Comparison of ENCODE assay signal across 1 fruit fly cellular context in genomic region chr3L:3178530-3179096, dm6.
TF ChIP-seq lines count a peak whose summit lies in the region.

Gene MnM (minus strand): TSS chr3L:3178580.
Gene Girdin (plus strand): TSS chr3L:3178930.

TF ChIP-seq in whole organism, embryonic, 481 proteins besides CTCF, POLR2A, EP300 and RAD21 (continued from another document and continues in another):
- TF ChIP-seq HLH3B (GFP tag; IDR thresholded peaks at IDR 0.05; lab: Robert Waterston, UW) (no peak; the same call in 1 of the 2 replicates), Hr51 (GFP tag; optimal IDR thresholded peaks at IDR 0.05; lab: Kevin White, UChicago) (peak in 1 of 2 experiments; percentile 74), gsb-n (tag; optimal IDR thresholded peaks at IDR 0.05; lab: Kevin White, UChicago) (peak; percentile 78), H15 (GFP tag; IDR thresholded peaks at IDR 0.05; lab: Robert Waterston, UW) (no peak), aop (GFP tag; IDR thresholded peaks at IDR 0.05; lab: Robert Waterston, UW) (no peak), cato (GFP tag; optimal IDR thresholded peaks at IDR 0.05; lab: Kevin White, UChicago; ENCODE audit: borderline replicate concordance) (no peak), CG32772 (GFP tag; IDR thresholded peaks at IDR 0.05; lab: Robert Waterston, UW) (peak; percentile 44; the same call in 1 of the 2 replicates), Lhr (GFP tag; optimal IDR thresholded peaks at IDR 0.05; lab: Kevin White, UChicago) (peak; percentile 72), Opbp (GFP tag; IDR thresholded peaks at IDR 0.05; lab: Robert Waterston, UW; ENCODE audit: partially characterized antibody) (peak; percentile 71), sug (tag; optimal IDR thresholded peaks at IDR 0.05; lab: Kevin White, UChicago) (no peak), Asciz (GFP tag; optimal IDR thresholded peaks at IDR 0.05; lab: Kevin White, UChicago) (no peak), CG3163 (GFP tag; optimal IDR thresholded peaks at IDR 0.05; lab: Kevin White, UChicago) (peak; percentile 77), ab (GFP tag; optimal IDR thresholded peaks at IDR 0.05; lab: Kevin White, UChicago) (peak; percentile 45), CG1832 (GFP tag; optimal IDR thresholded peaks at IDR 0.05; lab: Kevin White, UChicago) (no peak), CG15601 (tag; optimal IDR thresholded peaks at IDR 0.05; lab: Kevin White, UChicago) (no peak), CG1024 (GFP tag; IDR thresholded peaks at IDR 0.05; lab: Robert Waterston, UW) (no peak), Oli (tag; optimal IDR thresholded peaks at IDR 0.05; lab: Kevin White, UChicago) (peak; percentile 27), corto (GFP tag; optimal IDR thresholded peaks at IDR 0.05; lab: Kevin White, UChicago) (no peak), nom (GFP tag; optimal IDR thresholded peaks at IDR 0.05; lab: Kevin White, UChicago) (no peak), CG15269 (tag; optimal IDR thresholded peaks at IDR 0.05; lab: Kevin White, UChicago) (no peak), pum (GFP tag; optimal IDR thresholded peaks at IDR 0.05; lab: Kevin White, UChicago) (peak; percentile 79), Atf3 (GFP tag; optimal IDR thresholded peaks at IDR 0.05; lab: Kevin White, UChicago) (peak; percentile 54), Blimp-1 (GFP tag; optimal IDR thresholded peaks at IDR 0.05; lab: Kevin White, UChicago) (no peak), Vsx1 (GFP tag; optimal IDR thresholded peaks at IDR 0.05; lab: Kevin White, UChicago) (no peak), Xrp1 (GFP tag; IDR thresholded peaks at IDR 0.05; lab: Robert Waterston, UW) (peak; percentile 41; the same call in 1 of the 2 replicates), TFAM (GFP tag; optimal IDR thresholded peaks at IDR 0.05; lab: Kevin White, UChicago) (no peak), CG1233 (GFP tag; optimal IDR thresholded peaks at IDR 0.05; lab: Kevin White, UChicago) (no peak), CG12071 (GFP tag; optimal IDR thresholded peaks at IDR 0.05; lab: Kevin White, UChicago) (no peak), CG34224 (GFP tag; IDR thresholded peaks at IDR 0.05; lab: Robert Waterston, UW; ENCODE audit: partially characterized antibody) (peak; percentile 74; the same call in 2 of the 3 replicates), fd64A (GFP tag; optimal IDR thresholded peaks at IDR 0.05; lab: Kevin White, UChicago) (no peak), Spps (tag; optimal IDR thresholded peaks at IDR 0.05; lab: Kevin White, UChicago) (no peak), Gug (GFP tag; IDR thresholded peaks at IDR 0.05; lab: Robert Waterston, UW) (peak; percentile 56; the same call in 2 of the 4 replicates), CG10366 (GFP tag; IDR thresholded peaks at IDR 0.05; lab: Robert Waterston, UW) (peak; percentile 55), E2f1 (GFP tag; IDR thresholded peaks at IDR 0.05; lab: Robert Waterston, UW) (peak; percentile 25; the same call in 1 of the 2 replicates), Antp (GFP tag; optimal IDR thresholded peaks at IDR 0.05; lab: Kevin White, UChicago) (peak; percentile 82), NC2β (GFP tag; optimal IDR thresholded peaks at IDR 0.05; lab: Kevin White, UChicago) (peak; percentile 51), ken (GFP tag; IDR thresholded peaks at IDR 0.05; lab: Robert Waterston, UW) (0 out of 3 replicates have a peak, but pooled peaks have one; percentile 31), CG10654 (GFP tag; optimal IDR thresholded peaks at IDR 0.05; lab: Kevin White, UChicago) (peak; percentile 43), CG16779 (GFP tag; IDR thresholded peaks at IDR 0.05; lab: Robert Waterston, UW) (no peak), CG13123 (GFP tag; optimal IDR thresholded peaks at IDR 0.05; lab: Kevin White, UChicago) (no peak), CG15696 (tag; optimal IDR thresholded peaks at IDR 0.05; lab: Kevin White, UChicago) (peak; percentile 41), CG13424 (tag; optimal IDR thresholded peaks at IDR 0.05; lab: Kevin White, UChicago) (peak; percentile 70), CG8359 (GFP tag; optimal IDR thresholded peaks at IDR 0.05; lab: Kevin White, UChicago; ENCODE audit: borderline replicate concordance) (no peak), kay (GFP tag; optimal IDR thresholded peaks at IDR 0.05; lab: Kevin White, UChicago) (peak; percentile 44), CG11723 (GFP tag; optimal IDR thresholded peaks at IDR 0.05; lab: Kevin White, UChicago) (no peak), sd (tag; optimal IDR thresholded peaks at IDR 0.05; lab: Kevin White, UChicago) (peak; percentile 91), da (GFP tag; optimal IDR thresholded peaks at IDR 0.05; lab: Kevin White, UChicago) (peak; percentile 28), CG12659 (GFP tag; optimal IDR thresholded peaks at IDR 0.05; lab: Kevin White, UChicago) (peak; percentile 82), sim (GFP tag; IDR thresholded peaks at IDR 0.05; lab: Robert Waterston, UW) (no peak), CG4617 (GFP tag; optimal IDR thresholded peaks at IDR 0.05; lab: Kevin White, UChicago; ENCODE audit: borderline replicate concordance) (peak; percentile 84), CG4854 (GFP tag; optimal IDR thresholded peaks at IDR 0.05; lab: Kevin White, UChicago) (no peak), Hmx (GFP tag; optimal IDR thresholded peaks at IDR 0.05; lab: Kevin White, UChicago) (no peak), Sry-β (GFP tag; optimal IDR thresholded peaks at IDR 0.05; lab: Kevin White, UChicago) (peak; percentile 92), jigr1 (GFP tag; IDR thresholded peaks at IDR 0.05; lab: Robert Waterston, UW) (no peak), Eip74EF (GFP tag; optimal IDR thresholded peaks at IDR 0.05; lab: Kevin White, UChicago) (no peak), gem (tag; optimal IDR thresholded peaks at IDR 0.05; lab: Kevin White, UChicago) (no peak), bsh (GFP tag; optimal IDR thresholded peaks at IDR 0.05; lab: Kevin White, UChicago) (peak in 1 of 2 experiments; percentile 41), CG2129 (GFP tag; IDR thresholded peaks at IDR 0.05; lab: Robert Waterston, UW; ENCODE audit: partially characterized antibody) (peak; percentile 41), ro (GFP tag; IDR thresholded peaks at IDR 0.05; lab: Robert Waterston, UW) (no peak), CG7556 (GFP tag; optimal IDR thresholded peaks at IDR 0.05; lab: Kevin White, UChicago) (no peak), oc (tag; optimal IDR thresholded peaks at IDR 0.05; lab: Kevin White, UChicago) (no peak), CG1529 (GFP tag; optimal IDR thresholded peaks at IDR 0.05; lab: Kevin White, UChicago) (no peak), hbn (GFP tag; IDR thresholded peaks at IDR 0.05; lab: Robert Waterston, UW; ENCODE audit: partially characterized antibody) (peak; percentile 75), org-1 (GFP tag; optimal IDR thresholded peaks at IDR 0.05; lab: Kevin White, UChicago) (peak; percentile 12), gro (GFP tag; optimal IDR thresholded peaks at IDR 0.05; lab: Kevin White, UChicago) (peak; percentile 63), CkIIα-i1 (GFP tag; IDR thresholded peaks at IDR 0.05; lab: Robert Waterston, UW) (no peak), insv (GFP tag; optimal IDR thresholded peaks at IDR 0.05; lab: Kevin White, UChicago) (no peak), ttk (GFP tag; IDR thresholded peaks at IDR 0.05; lab: Robert Waterston, UW) (no peak), pfk (GFP tag; optimal IDR thresholded peaks at IDR 0.05; lab: Kevin White, UChicago) (no peak), lbe (GFP tag; optimal IDR thresholded peaks at IDR 0.05; lab: Kevin White, UChicago) (no peak), zfh1 (GFP tag; IDR thresholded peaks at IDR 0.05; lab: Robert Waterston, UW) (peak; percentile 16; the same call in 1 of the 3 replicates), CG13894 (tag; optimal IDR thresholded peaks at IDR 0.05; lab: Kevin White, UChicago) (no peak), PHDP (tag; optimal IDR thresholded peaks at IDR 0.05; lab: Kevin White, UChicago) (no peak), Dek (tag; optimal IDR thresholded peaks at IDR 0.05; lab: Kevin White, UChicago) (peak; percentile 29), CG18764 (GFP tag; optimal IDR thresholded peaks at IDR 0.05; lab: Kevin White, UChicago) (peak; percentile 32), HmgD (GFP tag; optimal IDR thresholded peaks at IDR 0.05; lab: Kevin White, UChicago) (peak; percentile 95), ash1 (GFP tag; optimal IDR thresholded peaks at IDR 0.05; lab: Kevin White, UChicago) (no peak), CG1603 (tag; optimal IDR thresholded peaks at IDR 0.05; lab: Kevin White, UChicago) (no peak), MTF-1 (GFP tag; optimal IDR thresholded peaks at IDR 0.05; lab: Kevin White, UChicago; ENCODE audit: borderline replicate concordance) (no peak), CG8290 (GFP tag; optimal IDR thresholded peaks at IDR 0.05; lab: Kevin White, UChicago) (peak; percentile 41), CG8290 (tag; optimal IDR thresholded peaks at IDR 0.05; lab: Kevin White, UChicago) (peak in 1 of 2 experiments; percentile 25), dimm (GFP tag; IDR thresholded peaks at IDR 0.05; lab: Robert Waterston, UW) (no peak), seq (GFP tag; IDR thresholded peaks at IDR 0.05; lab: Robert Waterston, UW) (no peak), CG5953 (GFP tag; IDR thresholded peaks at IDR 0.05; lab: Robert Waterston, UW) (no peak), gfzf (GFP tag; optimal IDR thresholded peaks at IDR 0.05; lab: Kevin White, UChicago) (peak; percentile 34), Nf-YA (GFP tag; IDR thresholded peaks at IDR 0.05; lab: Robert Waterston, UW) (no peak), sisA (GFP tag; IDR thresholded peaks at IDR 0.05; lab: Robert Waterston, UW) (peak; percentile 56), CG9817 (tag; optimal IDR thresholded peaks at IDR 0.05; lab: Kevin White, UChicago) (peak; percentile 67), nau (GFP tag; optimal IDR thresholded peaks at IDR 0.05; lab: Kevin White, UChicago) (no peak), sima (GFP tag; optimal IDR thresholded peaks at IDR 0.05; lab: Kevin White, UChicago) (no peak), CG18011 (GFP tag; optimal IDR thresholded peaks at IDR 0.05; lab: Kevin White, UChicago) (peak; percentile 65), CG4282 (GFP tag; optimal IDR thresholded peaks at IDR 0.05; lab: Kevin White, UChicago) (no peak), shn (GFP tag; optimal IDR thresholded peaks at IDR 0.05; lab: Kevin White, UChicago) (peak; percentile 87), unpg (GFP tag; optimal IDR thresholded peaks at IDR 0.05; lab: Kevin White, UChicago) (no peak), Drgx (GFP tag; IDR thresholded peaks at IDR 0.05; lab: Robert Waterston, UW) (no peak), prd (optimal IDR thresholded peaks at IDR 0.05; lab: Kevin White, UChicago) (no peak), prd (GFP tag; IDR thresholded peaks at IDR 0.05; lab: Robert Waterston, UW) (peak; percentile 53; the same call in 1 of the 3 replicates), fd102C (GFP tag; optimal IDR thresholded peaks at IDR 0.05; lab: Kevin White, UChicago) (no peak), Ets65A (GFP tag; lab: Kevin White, UChicago) (peak; percentile 98), CG3281 (GFP tag; optimal IDR thresholded peaks at IDR 0.05; lab: Kevin White, UChicago) (no peak), Neu2 (GFP tag; optimal IDR thresholded peaks at IDR 0.05; lab: Kevin White, UChicago; ENCODE audit: borderline replicate concordance) (peak; percentile 50), ase (GFP tag; IDR thresholded peaks at IDR 0.05; lab: Robert Waterston, UW) (no peak), CG10543 (GFP tag; optimal IDR thresholded peaks at IDR 0.05; lab: Kevin White, UChicago) (peak; percentile 64), ato (GFP tag; IDR thresholded peaks at IDR 0.05; lab: Robert Waterston, UW; ENCODE audit: partially characterized antibody) (peak; percentile 64; the same call in 1 of the 2 replicates), gcm2 (GFP tag; optimal IDR thresholded peaks at IDR 0.05; lab: Kevin White, UChicago) (no peak), CG30431 (GFP tag; optimal IDR thresholded peaks at IDR 0.05; lab: Kevin White, UChicago) (peak; percentile 15), HHEX (GFP tag; optimal IDR thresholded peaks at IDR 0.05; lab: Kevin White, UChicago) (no peak), CG14014 (GFP tag; IDR thresholded peaks at IDR 0.05; lab: Robert Waterston, UW) (peak; percentile 37; the same call in 1 of the 2 replicates), eyg (GFP tag; optimal IDR thresholded peaks at IDR 0.05; lab: Kevin White, UChicago) (no peak), CG13296 (GFP tag; optimal IDR thresholded peaks at IDR 0.05; lab: Kevin White, UChicago) (no peak), chm (GFP tag; IDR thresholded peaks at IDR 0.05; lab: Robert Waterston, UW) (no peak), HLHmδ (GFP tag; optimal IDR thresholded peaks at IDR 0.05; lab: Kevin White, UChicago) (no peak), Ets97D (GFP tag; optimal IDR thresholded peaks at IDR 0.05; lab: Kevin White, UChicago) (peak; percentile 79), CG8944 (GFP tag; optimal IDR thresholded peaks at IDR 0.05; lab: Kevin White, UChicago) (peak; percentile 66), CG3847 (GFP tag; IDR thresholded peaks at IDR 0.05; lab: Robert Waterston, UW) (peak; percentile 73), gce (GFP tag; IDR thresholded peaks at IDR 0.05; lab: Robert Waterston, UW) (no peak), sob (GFP tag; IDR thresholded peaks at IDR 0.05; lab: Robert Waterston, UW) (peak; percentile 62), CG16813 (GFP tag; IDR thresholded peaks at IDR 0.05; lab: Robert Waterston, UW; ENCODE audit: partially characterized antibody) (peak; percentile 88), CG17359 (tag; optimal IDR thresholded peaks at IDR 0.05; lab: Kevin White, UChicago) (no peak), Dbx (GFP tag; IDR thresholded peaks at IDR 0.05; lab: Robert Waterston, UW) (peak; percentile 61), Fer2 (tag; optimal IDR thresholded peaks at IDR 0.05; lab: Kevin White, UChicago) (peak; percentile 24), trem (tag; optimal IDR thresholded peaks at IDR 0.05; lab: Kevin White, UChicago) (peak; percentile 91), CG17328 (GFP tag; IDR thresholded peaks at IDR 0.05; lab: Robert Waterston, UW) (no peak), eve (GFP tag; optimal IDR thresholded peaks at IDR 0.05; lab: Kevin White, UChicago) (no peak), CG17361 (GFP tag; IDR thresholded peaks at IDR 0.05; lab: Robert Waterston, UW) (no peak; the same call in none of the 3 replicates), CG11504 (tag; optimal IDR thresholded peaks at IDR 0.05; lab: Kevin White, UChicago) (no peak), Ravus (GFP tag; IDR thresholded peaks at IDR 0.05; lab: Robert Waterston, UW) (no peak), otp (GFP tag; IDR thresholded peaks at IDR 0.05; lab: Robert Waterston, UW) (no peak), Stat92E (GFP tag; optimal IDR thresholded peaks at IDR 0.05; lab: Kevin White, UChicago) (no peak), fd3F (GFP tag; optimal IDR thresholded peaks at IDR 0.05; lab: Kevin White, UChicago) (peak; percentile 43), Rx (GFP tag; IDR thresholded peaks at IDR 0.05; lab: Robert Waterston, UW) (no peak), CG32532 (GFP tag; IDR thresholded peaks at IDR 0.05; lab: Robert Waterston, UW) (peak; percentile 53; the same call in 1 of the 2 replicates)
